Fruit fly (Drosophila melanogaster) whole organism, prepupa: ENCODE data around the gene tst.

Source experiments
- Blimp-1 ChIP-seq: fragments of 200-800 bp; sonication (Bioruptor generic); optimal IDR thresholded peaks from 3 replicates; lab custom pipeline; 2017; ENCODE audit warnings: missing biosample characterization, missing genetic modification characterization, mild to moderate bottlenecking, moderate library complexity, missing genetic modification reagents
- CG10669 ChIP-seq: fragments of 200-800 bp; sonication (Bioruptor generic); optimal IDR thresholded peaks from 3 replicates; lab custom pipeline; 2018; ENCODE audit warnings: missing biosample characterization, mild to moderate bottlenecking, missing genetic modification characterization, moderate library complexity
- CG11294 ChIP-seq: fragments of 200-800 bp; sonication (Bioruptor generic); IDR thresholded peaks from 2 replicates; pipeline ENCODE4 v1.3.6; 2022; ENCODE audit warnings: missing biosample characterization, missing genetic modification characterization
- CG11902 ChIP-seq: fragments of 200-800 bp; sonication (Bioruptor generic); optimal IDR thresholded peaks from 3 replicates; lab custom pipeline; 2016; ENCODE audit warnings: missing biosample characterization, missing genetic modification characterization
- CG15336 ChIP-seq: fragments of 200-800 bp; sonication (Bioruptor generic); IDR thresholded peaks from 2 replicates; pipeline ENCODE4 v1.3.6; 2022; ENCODE audit warnings: missing biosample characterization, missing genetic modification characterization
- CG16779 ChIP-seq: fragments of 200-800 bp; sonication (Bioruptor generic); optimal IDR thresholded peaks from 3 replicates; lab custom pipeline; 2017; ENCODE audit warnings: missing biosample characterization, mild to moderate bottlenecking, missing genetic modification characterization
- CG32006 ChIP-seq: fragments of 200-800 bp; sonication (Bioruptor generic); optimal IDR thresholded peaks from 3 replicates; lab custom pipeline; 2017; ENCODE audit warnings: missing biosample characterization, mild to moderate bottlenecking, missing genetic modification characterization
- CG34406 ChIP-seq: fragments of 200-800 bp; sonication (Bioruptor generic); optimal IDR thresholded peaks from 3 replicates; lab custom pipeline; 2016; ENCODE audit warnings: missing biosample characterization, missing genetic modification characterization
- CG6792 ChIP-seq: fragments of 200-800 bp; sonication (Bioruptor generic); optimal IDR thresholded peaks from 3 replicates; lab custom pipeline; 2016; ENCODE audit warnings: missing biosample characterization, missing genetic modification characterization
- CG6808 ChIP-seq: fragments of 200-800 bp; sonication (Bioruptor generic); optimal IDR thresholded peaks from 3 replicates; lab custom pipeline; 2017; ENCODE audit warnings: missing biosample characterization, missing genetic modification characterization, mild to moderate bottlenecking, moderate library complexity, missing genetic modification reagents
- CG6854 ChIP-seq: fragments of 200-800 bp; sonication (Bioruptor generic); optimal IDR thresholded peaks from 2 replicates; lab custom pipeline; 2017; ENCODE audit warnings: missing biosample characterization, mild to moderate bottlenecking, missing genetic modification characterization
- CG7368 ChIP-seq: fragments of 200-800 bp; sonication (Bioruptor generic); optimal IDR thresholded peaks from 3 replicates; lab custom pipeline; 2016; ENCODE audit warnings: missing biosample characterization, missing genetic modification characterization
- CG8119 ChIP-seq: fragments of 200-800 bp; sonication (Bioruptor generic); IDR thresholded peaks from 3 replicates; pipeline ENCODE4 v1.3.6; 2022; ENCODE audit warnings: missing biosample characterization, missing genetic modification characterization
- Eip75B ChIP-seq: fragments of 200-800 bp; sonication (Bioruptor generic); optimal IDR thresholded peaks from 3 replicates; lab custom pipeline; 2016; ENCODE audit warnings: missing biosample characterization, missing genetic modification characterization
- Eip78C ChIP-seq: fragments of 200-800 bp; sonication (Bioruptor generic); peaks from one replicate; lab custom pipeline; 2016; ENCODE audit warnings: missing biosample characterization, missing genetic modification characterization
- Eip93F ChIP-seq: fragments of 200-800 bp; sonication (Bioruptor generic); optimal IDR thresholded peaks from 2 replicates; lab custom pipeline; 2016; ENCODE audit warnings: missing biosample characterization, mild to moderate bottlenecking, missing genetic modification characterization
- Ets21C ChIP-seq: fragments of 200-800 bp; sonication (Bioruptor generic); optimal IDR thresholded peaks from 3 replicates; lab custom pipeline; 2016; ENCODE audit warnings: missing biosample characterization, missing genetic modification characterization
- Ets96B ChIP-seq: fragments of 200-800 bp; optimal IDR thresholded peaks from 2 replicates; lab custom pipeline; 2019; ENCODE audit warnings: missing biosample characterization, mild to moderate bottlenecking, missing genetic modification characterization, moderate library complexity
- Hr38 ChIP-seq: sonication (Bioruptor generic); optimal IDR thresholded peaks from 2 replicates; lab custom pipeline; 2016; ENCODE audit warnings: missing biosample characterization, missing genetic modification characterization
- Hr39 ChIP-seq: fragments of 200-800 bp; sonication (Bioruptor generic); optimal IDR thresholded peaks from 2 replicates; lab custom pipeline; 2016; ENCODE audit warnings: missing biosample characterization, missing genetic modification characterization
- Hr4 ChIP-seq: fragments of 200-800 bp; sonication (Bioruptor generic); optimal IDR thresholded peaks from 3 replicates; lab custom pipeline; 2016; ENCODE audit warnings: missing biosample characterization, missing genetic modification characterization
- Lpt ChIP-seq: fragments of 200-800 bp; sonication (Bioruptor generic); optimal IDR thresholded peaks from 3 replicates; lab custom pipeline; 2016; ENCODE audit warnings: missing biosample characterization, missing genetic modification characterization
- Met ChIP-seq: fragments of 200-800 bp; sonication (Bioruptor generic); optimal IDR thresholded peaks from 3 replicates; lab custom pipeline; 2016; ENCODE audit warnings: missing biosample characterization, missing genetic modification characterization
- OdsH ChIP-seq: fragments of 200-800 bp; sonication (Bioruptor generic); optimal IDR thresholded peaks from 3 replicates; lab custom pipeline; 2016; ENCODE audit warnings: missing biosample characterization, missing genetic modification characterization
- Sox14 ChIP-seq: fragments of 200-800 bp; sonication (Bioruptor generic); optimal IDR thresholded peaks from 3 replicates; lab custom pipeline; 2016; ENCODE audit warnings: missing biosample characterization, missing genetic modification characterization
- acj6 ChIP-seq: fragments of 200-800 bp; sonication (Bioruptor generic); optimal IDR thresholded peaks from 3 replicates; lab custom pipeline; 2016; ENCODE audit warnings: missing biosample characterization, missing genetic modification characterization
- cyc ChIP-seq: fragments of 200-800 bp; sonication (Bioruptor generic); optimal IDR thresholded peaks from 3 replicates; lab custom pipeline; 2016; ENCODE audit warnings: missing biosample characterization, missing genetic modification characterization
- dac ChIP-seq: fragments of 200-800 bp; sonication (Bioruptor generic); optimal IDR thresholded peaks from 2 replicates; lab custom pipeline; 2017; ENCODE audit warnings: missing biosample characterization, mild to moderate bottlenecking, missing genetic modification characterization
- eg ChIP-seq: fragments of 200-800 bp; sonication (Bioruptor generic); IDR thresholded peaks from 3 replicates; pipeline ENCODE4 v1.3.6; 2022; ENCODE audit warnings: missing biosample characterization, missing genetic modification characterization
- esn ChIP-seq: fragments of 200-800 bp; sonication (Bioruptor generic); optimal IDR thresholded peaks from 2 replicates; lab custom pipeline; 2016; ENCODE audit warnings: missing biosample characterization, mild to moderate bottlenecking, missing genetic modification characterization, moderate library complexity
- fkh ChIP-seq: fragments of 200-800 bp; sonication (Bioruptor generic); optimal IDR thresholded peaks from 3 replicates; lab custom pipeline; 2017; ENCODE audit warnings: missing biosample characterization, mild to moderate bottlenecking, missing genetic modification characterization, moderate library complexity
- net ChIP-seq: fragments of 200-800 bp; sonication (Bioruptor generic); optimal IDR thresholded peaks from 3 replicates; lab custom pipeline; 2016; ENCODE audit warnings: missing biosample characterization, missing genetic modification characterization
- pdm3 ChIP-seq: fragments of 200-800 bp; sonication (Bioruptor generic); optimal IDR thresholded peaks from 3 replicates; lab custom pipeline; 2016; ENCODE audit warnings: missing biosample characterization, missing genetic modification characterization
- salr ChIP-seq, 2 experiments: fragments of 200-800 bp; sonication (Bioruptor generic); optimal IDR thresholded peaks; 3 replicates each; lab custom pipeline; 2016 to 2018; ENCODE audit warnings: missing biosample characterization in 2 of 2, missing genetic modification characterization in 2 of 2, mild to moderate bottlenecking in 1 of 2
- ss ChIP-seq, 2 experiments: fragments of 200-800 bp; sonication (Bioruptor generic); optimal IDR thresholded peaks; 2 replicates in 1 of 2; 3 replicates in 1 of 2; lab custom pipeline; 2017 to 2018; ENCODE audit warnings: mild to moderate bottlenecking in 2 of 2, missing biosample characterization in 2 of 2, missing genetic modification characterization in 2 of 2, moderate library complexity in 1 of 2
- svp ChIP-seq: fragments of 200-800 bp; sonication (Bioruptor generic); peaks from one replicate; lab custom pipeline; 2016; ENCODE audit warnings: missing biosample characterization, missing genetic modification characterization

The tst gene

DNA sequence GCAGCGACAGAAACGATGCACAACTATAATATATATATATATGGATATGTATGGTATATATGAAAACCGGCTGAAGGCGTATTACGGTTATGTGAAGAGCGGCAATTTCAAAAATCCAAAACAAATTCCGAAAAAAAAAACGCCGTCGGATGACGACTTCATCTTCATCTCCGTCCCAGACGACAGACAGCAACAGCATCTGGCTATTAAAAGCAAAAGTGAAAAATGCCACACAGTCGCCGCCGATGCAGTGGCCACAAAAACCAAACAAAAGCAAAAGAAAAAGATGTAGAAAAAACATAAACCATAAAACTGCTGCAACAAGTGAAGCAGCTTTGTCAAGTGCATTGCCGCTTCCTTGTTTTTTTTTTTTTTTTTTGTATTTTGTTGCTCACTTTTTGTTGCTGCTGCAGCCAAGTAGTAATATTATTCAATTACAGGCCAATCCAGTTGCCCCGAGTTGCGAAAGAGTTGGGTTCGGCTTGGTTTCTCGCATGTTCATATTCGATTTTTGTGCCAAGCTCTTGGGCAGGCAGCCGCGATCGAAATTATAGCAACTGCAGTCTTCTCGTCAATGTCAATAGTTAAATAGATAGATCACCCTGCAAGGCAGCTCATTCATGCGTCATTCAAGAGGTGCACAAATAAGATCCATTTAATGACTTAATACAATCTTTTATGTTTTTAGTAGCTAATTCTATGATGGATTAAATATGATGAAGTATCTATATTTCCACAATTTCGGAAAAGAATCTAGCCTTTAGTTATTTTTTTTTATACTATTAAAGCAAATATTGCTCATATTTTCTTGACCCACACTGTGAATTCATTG, 37.9 kb downstream of the tst start (continued):
- TF ChIP-seq CG10669 (GFP tag; lab: Kevin White, UChicago) (no peak), eg (GFP tag; lab: Robert Waterston, UW) (peak; percentile 65), Met (GFP tag; lab: Kevin White, UChicago) (no peak), dac (GFP tag; lab: Kevin White, UChicago) (peak; percentile 21), CG11902 (GFP tag; lab: Kevin White, UChicago) (no peak), Hr4 (GFP tag; lab: Kevin White, UChicago) (peak; percentile 69), Ets21C (GFP tag; lab: Kevin White, UChicago) (no peak), Blimp-1 (GFP tag; lab: Kevin White, UChicago) (no peak), svp (GFP tag; lab: Kevin White, UChicago) (no peak), ss (GFP tag; optimal IDR thresholded peaks at IDR 0.05; lab: Kevin White, UChicago) (peak; percentile 15 to 44), Lpt (GFP tag; lab: Kevin White, UChicago) (peak; percentile 19), CG6808 (GFP tag; lab: Kevin White, UChicago) (peak; percentile 14), esn (no peak), Ets96B (tag; lab: Kevin White, UChicago) (no peak), pdm3 (GFP tag; lab: Kevin White, UChicago) (peak; percentile 23), CG16779 (tag; lab: Kevin White, UChicago) (peak; percentile 52), Sox14 (GFP tag; lab: Kevin White, UChicago) (no peak), CG15336 (GFP tag; lab: Robert Waterston, UW) (peak; percentile 62), CG7368 (no peak), cyc (GFP tag; lab: Kevin White, UChicago) (no peak), CG6792 (peak; percentile 40), Eip78C (GFP tag; lab: Kevin White, UChicago) (peak; percentile 61), CG8119 (GFP tag; lab: Robert Waterston, UW) (peak; percentile 72), Eip93F (no peak), Hr38 (GFP tag; lab: Kevin White, UChicago) (no peak), CG32006 (GFP tag; lab: Kevin White, UChicago) (peak; percentile 76), CG11294 (GFP tag; lab: Robert Waterston, UW) (no peak), CG34406 (peak; percentile 35)

dm6 chr3R:23733771-23734170, 38.9 kb downstream of the tst start:
- no peak for TF ChIP-seq pdm3 (GFP tag; lab: Kevin White, UChicago)
- no peak for TF ChIP-seq Ets96B (tag; lab: Kevin White, UChicago)
- TF ChIP-seq CG34406, result no peak
- TF ChIP-seq fkh (GFP tag; lab: Kevin White, UChicago), result no peak
- no peak for TF ChIP-seq Hr4 (GFP tag; lab: Kevin White, UChicago)
- no peak for TF ChIP-seq CG6854 (GFP tag; lab: Kevin White, UChicago)
- no peak for TF ChIP-seq net (GFP tag; lab: Kevin White, UChicago)
- no peak for TF ChIP-seq svp (GFP tag; lab: Kevin White, UChicago)
- no peak for TF ChIP-seq Blimp-1 (GFP tag; lab: Kevin White, UChicago)
- no peak for TF ChIP-seq Hr39
- no peak for TF ChIP-seq acj6 (GFP tag; lab: Kevin White, UChicago)
- no peak for TF ChIP-seq Lpt (GFP tag; lab: Kevin White, UChicago)
- no peak for TF ChIP-seq OdsH
- TF ChIP-seq CG11902 (GFP tag; lab: Kevin White, UChicago), result no peak
- TF ChIP-seq salr (GFP tag; optimal IDR thresholded peaks at IDR 0.05; lab: Kevin White, UChicago), result no peak
- no peak for TF ChIP-seq dac (GFP tag; lab: Kevin White, UChicago)
- TF ChIP-seq Eip75B (GFP tag; lab: Kevin White, UChicago), result no peak
- TF ChIP-seq, all 60 proteins: peak for 0
